Worm (Caenorhabditis elegans): Measurements from ENCODE around the gene Y37D8A.5.

DNA sequence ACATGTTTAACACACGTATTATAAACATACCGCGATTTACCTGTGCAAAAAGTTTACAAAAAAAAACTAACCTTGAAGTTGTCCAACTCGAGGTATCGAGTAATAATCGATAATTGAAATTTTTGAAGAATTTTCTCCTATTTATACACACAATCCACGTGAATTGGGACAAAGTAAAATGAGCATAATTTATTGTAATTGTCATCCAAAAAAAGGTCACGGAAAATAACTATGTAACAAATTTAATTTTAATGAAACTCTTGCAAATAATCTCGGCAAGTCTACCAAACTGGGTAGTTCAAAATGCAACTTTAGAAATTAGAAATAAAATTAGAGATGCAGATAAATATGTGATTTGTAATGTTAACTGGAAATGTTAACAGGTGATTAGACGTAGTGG is at the start of gene Y37D8A.5:
- no peak for TF ChIP-seq flh-1 (GFP tag; optimal IDR thresholded peaks at IDR 0.05)
- TF ChIP-seq ces-1 (GFP tag; optimal IDR thresholded peaks at IDR 0.05), result no peak
- no peak for TF ChIP-seq sptf-1 (tag; optimal IDR thresholded peaks at IDR 0.05)
- TF ChIP-seq nhr-2 (tag; optimal IDR thresholded peaks at IDR 0.05), result no peak
- no peak for TF ChIP-seq nhr-76 (tag; optimal IDR thresholded peaks at IDR 0.05)
- no peak for TF ChIP-seq ztf-11 (tag; optimal IDR thresholded peaks at IDR 0.05)
- TF ChIP-seq blmp-1 (tag; optimal IDR thresholded peaks at IDR 0.05), result no peak
- TF ChIP-seq elt-3 (tag; optimal IDR thresholded peaks at IDR 0.05), result no peak
- TF ChIP-seq pha-4 (tag; optimal IDR thresholded peaks at IDR 0.05), result no peak
- TF ChIP-seq lin-13 (tag; optimal IDR thresholded peaks at IDR 0.05), result no peak
- TF ChIP-seq lsy-2 (tag; optimal IDR thresholded peaks at IDR 0.05), result no peak
- no peak for TF ChIP-seq mab-5 (tag; optimal IDR thresholded peaks at IDR 0.05)

Measured in whole organism, mixed stage, embryonic.